Fruit fly (Drosophila melanogaster) whole organism: ENCODE results near the gene Wdr24.

Experiments used
- EcR ChIP-seq, 2 experiments: fragments of >200 bp; optimal IDR thresholded peaks; 2 replicates each; lab custom pipeline; 2017; ENCODE audit warnings: missing biosample characterization in 2 of 2, missing genetic modification characterization in 2 of 2, missing genetic modification reagents in 2 of 2
- psq ChIP-seq: fragments of >200 bp; optimal IDR thresholded peaks from 2 replicates; lab custom pipeline; 2017
- usp ChIP-seq: fragments of >200 bp; optimal IDR thresholded peaks from 2 replicates; lab custom pipeline; 2017; ENCODE audit warnings: missing biosample characterization, missing genetic modification characterization, mixed read lengths

dm6 chr3R:29758129-29758733 lies 13.3 kb upstream of the Wdr24 start:
- TF ChIP-seq psq (lab: Kevin White, UChicago) (no peak), EcR (GFP tag; optimal IDR thresholded peaks at IDR 0.05; lab: Kevin White, UChicago) (no peak), usp (no peak)
